Worm (Caenorhabditis elegans): ENCODE measurements around the gene C05D12.1.

C05D12.1 gene

ce11 chrII:11424579-11425316, 9.2 kb upstream of the C05D12.1 start, which contains the start of gene C05D12.3:
C05D12.3 (plus strand) TSS chrII:11425266.
- no peak for TF ChIP-seq pag-3 (tag; optimal IDR thresholded peaks at IDR 0.05; ENCODE audit: borderline replicate concordance)
- TF ChIP-seq ceh-45 (GFP tag; IDR thresholded peaks at IDR 0.05) = no peak
- TF ChIP-seq ceh-24 (tag; optimal IDR thresholded peaks at IDR 0.05) = no peak
- no peak for TF ChIP-seq nhr-232 (tag; optimal IDR thresholded peaks at IDR 0.05)
- TF ChIP-seq ahr-1 (tag; optimal IDR thresholded peaks at IDR 0.05) = no peak
- no peak for TF ChIP-seq ceh-30 (tag; optimal IDR thresholded peaks at IDR 0.05)
- no peak for TF ChIP-seq unc-55 (GFP tag; optimal IDR thresholded peaks at IDR 0.05)
- no peak for TF ChIP-seq ref-2 (tag; optimal IDR thresholded peaks at IDR 0.05)

ce11 chrII:11424032-11424431, 8.5 kb upstream of the C05D12.1 start:
- TF ChIP-seq pqm-1 (tag; optimal IDR thresholded peaks at IDR 0.05) (no peak), hlh-8 (tag; optimal IDR thresholded peaks at IDR 0.05) (no peak), hlh-13 (GFP tag; optimal IDR thresholded peaks at IDR 0.05) (no peak), ahr-1 (tag; optimal IDR thresholded peaks at IDR 0.05) (no peak), ceh-18 (tag; optimal IDR thresholded peaks at IDR 0.05) (no peak), nhr-232 (tag; optimal IDR thresholded peaks at IDR 0.05) (no peak), fkh-10 (GFP tag; optimal IDR thresholded peaks at IDR 0.05) (no peak), C38D4.7 (GFP tag; optimal IDR thresholded peaks at IDR 0.05) (no peak), syd-9 (tag; optimal IDR thresholded peaks at IDR 0.05) (no peak), ceh-31 (tag; optimal IDR thresholded peaks at IDR 0.05) (no peak), pha-4 (tag; optimal IDR thresholded peaks at IDR 0.05) (no peak), ceh-14 (tag; optimal IDR thresholded peaks at IDR 0.05) (no peak)

- TF ChIP-seq unc-3 (GFP tag; conservative IDR thresholded peaks at IDR 0.05) (no peak), unc-3 (tag; optimal IDR thresholded peaks at IDR 0.05) (no peak), C08G9.2 (tag; optimal IDR thresholded peaks at IDR 0.05) (no peak), F13H6.1 (tag; optimal IDR thresholded peaks at IDR 0.05) (no peak), pha-2 (tag; optimal IDR thresholded peaks at IDR 0.05) (no peak), ceh-18 (tag; optimal IDR thresholded peaks at IDR 0.05) (no peak), ceh-45 (GFP tag; IDR thresholded peaks at IDR 0.05) (no peak), ceh-14 (tag; optimal IDR thresholded peaks at IDR 0.05) (no peak), ceh-19 (GFP tag; optimal IDR thresholded peaks at IDR 0.05) (no peak), hlh-6 (tag; optimal IDR thresholded peaks at IDR 0.05) (no peak), hlh-15 (tag; optimal IDR thresholded peaks at IDR 0.05) (no peak)
Observed at ce11 chrII:11418476-11418875, 2.9 kb upstream of the C05D12.1 start.

ce11 chrII:11417999-11418398, 2.4 kb upstream of the C05D12.1 start, which contains the start of gene C05D12.2:
C05D12.2 (plus strand) TSS chrII:11418299.
- no peak for TF ChIP-seq odd-2 (tag; optimal IDR thresholded peaks at IDR 0.05)
- no peak for TF ChIP-seq C08G9.2 (tag; optimal IDR thresholded peaks at IDR 0.05)
- no peak for TF ChIP-seq nhr-11 (tag; optimal IDR thresholded peaks at IDR 0.05)
- no peak for TF ChIP-seq ceh-48 (tag; optimal IDR thresholded peaks at IDR 0.05)
- no peak for TF ChIP-seq che-1 (tag; optimal IDR thresholded peaks at IDR 0.05)
- TF ChIP-seq mec-3 (tag; optimal IDR thresholded peaks at IDR 0.05; ENCODE audit: borderline replicate concordance) = no peak
- TF ChIP-seq sdc-2 (tag; optimal IDR thresholded peaks at IDR 0.05) = no peak
- no peak for TF ChIP-seq elt-2 (tag; optimal IDR thresholded peaks at IDR 0.05)
- no peak for TF ChIP-seq fkh-6 (tag; optimal IDR thresholded peaks at IDR 0.05)
- TF ChIP-seq hlh-30 (tag; optimal IDR thresholded peaks at IDR 0.05; ENCODE audit: insufficient read depth) = no peak
- no peak for TF ChIP-seq F13H6.1 (tag; optimal IDR thresholded peaks at IDR 0.05)
- TF ChIP-seq ahr-1 (tag; optimal IDR thresholded peaks at IDR 0.05) = no peak
- TF ChIP-seq gmeb-2 (tag; optimal IDR thresholded peaks at IDR 0.05) = no peak
- no peak for TF ChIP-seq pax-1 (tag; optimal IDR thresholded peaks at IDR 0.05)
- TF ChIP-seq Y22D7AL.16 (tag; optimal IDR thresholded peaks at IDR 0.05) = no peak
- TF ChIP-seq ceh-45 (GFP tag; IDR thresholded peaks at IDR 0.05) = no peak
- no peak for TF ChIP-seq ceh-30 (tag; optimal IDR thresholded peaks at IDR 0.05)
- TF ChIP-seq ets-4 (tag; optimal IDR thresholded peaks at IDR 0.05) = no peak
- no peak for TF ChIP-seq zip-5 (tag; optimal IDR thresholded peaks at IDR 0.05)
